Worm (Caenorhabditis elegans): ENCODE data around the gene F59B2.13.

ce11 chrIII:8985461-8985860 lies 41.4 kb downstream of the F59B2.13 start:
- TF ChIP-seq nhr-237 (tag; optimal IDR thresholded peaks at IDR 0.05), result no peak
- TF ChIP-seq ama-1 (optimal IDR thresholded peaks at IDR 0.05), result no peak

All from whole organism, L3 larva.